Worm (Caenorhabditis elegans): ENCODE data around the gene F46E10.3.

Gene F46E10.3

DNA sequence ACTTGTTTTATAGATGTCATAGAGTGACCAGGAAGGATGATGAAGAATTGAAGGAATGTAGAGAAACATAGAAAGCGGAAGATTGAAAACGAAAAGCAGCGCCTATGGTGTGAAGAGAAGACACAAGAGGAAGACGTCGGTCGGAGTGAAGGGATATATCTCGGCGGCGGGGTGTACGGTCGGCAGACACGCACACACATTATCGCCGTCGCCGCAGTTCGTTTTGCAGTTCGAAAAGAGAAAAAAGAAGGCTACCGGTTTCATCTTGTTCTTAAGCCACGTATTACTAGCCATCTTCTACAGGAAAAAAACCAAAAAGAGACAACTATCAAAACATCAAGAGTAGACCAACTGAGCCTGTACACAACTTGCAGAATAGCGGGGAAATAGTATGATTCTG, 4.7 kb upstream of the F46E10.3 start:
- TF ChIP-seq gmeb-2 (tag; optimal IDR thresholded peaks at IDR 0.05), result no peak
- no peak for TF ChIP-seq ceh-34 (tag; optimal IDR thresholded peaks at IDR 0.05)
- no peak for TF ChIP-seq ceh-18 (tag; optimal IDR thresholded peaks at IDR 0.05)
- TF ChIP-seq unc-42 (tag; optimal IDR thresholded peaks at IDR 0.05), result no peak

DNA sequence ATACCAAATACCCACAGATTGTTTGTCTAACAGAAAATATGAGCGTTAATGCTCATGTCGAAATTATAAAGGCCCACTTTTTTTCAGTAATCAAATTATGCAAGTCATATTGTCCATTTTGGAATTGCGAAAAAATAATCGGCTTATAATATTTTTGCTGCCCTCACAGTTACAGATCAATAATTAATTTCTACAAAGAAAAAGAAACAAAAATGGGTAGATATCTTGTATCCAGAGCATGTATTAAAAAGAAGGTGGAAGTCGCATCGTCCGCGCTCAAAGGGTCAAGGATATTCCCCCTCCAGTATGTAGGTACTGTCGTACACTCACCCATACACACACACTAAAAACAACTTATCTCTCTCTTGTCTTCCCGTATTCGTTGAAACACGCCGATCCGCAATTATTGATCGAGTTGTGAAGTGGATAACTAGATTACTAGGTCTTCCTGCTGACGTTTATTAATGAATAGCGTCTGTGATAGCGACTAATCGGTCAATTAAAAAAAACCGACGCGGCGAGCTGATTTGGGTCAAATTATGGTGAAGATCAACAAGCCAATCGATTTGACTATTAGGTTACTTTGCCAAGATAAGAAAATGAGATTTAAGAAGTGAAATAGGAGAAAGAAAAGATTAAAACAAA, 4.2 kb upstream of the F46E10.3 start:
- no peak for TF ChIP-seq C08G9.2 (tag; optimal IDR thresholded peaks at IDR 0.05)
- no peak for TF ChIP-seq dve-1 (tag; optimal IDR thresholded peaks at IDR 0.05)
- no peak for TF ChIP-seq pax-1 (tag; optimal IDR thresholded peaks at IDR 0.05)
- TF ChIP-seq mec-3 (tag; optimal IDR thresholded peaks at IDR 0.05; ENCODE audit: borderline replicate concordance), result no peak
- no peak for TF ChIP-seq hlh-15 (tag; optimal IDR thresholded peaks at IDR 0.05)
- TF ChIP-seq pha-4 (tag; optimal IDR thresholded peaks at IDR 0.05), result no peak
- no peak for TF ChIP-seq ceh-18 (tag; optimal IDR thresholded peaks at IDR 0.05)
- no peak for TF ChIP-seq unc-55 (GFP tag; optimal IDR thresholded peaks at IDR 0.05)
- TF ChIP-seq ceh-2 (tag; optimal IDR thresholded peaks at IDR 0.05), result no peak
- no peak for TF ChIP-seq Y22D7AL.16 (tag; optimal IDR thresholded peaks at IDR 0.05)
- no peak for TF ChIP-seq hlh-30 (tag; optimal IDR thresholded peaks at IDR 0.05; ENCODE audit: insufficient read depth)
- TF ChIP-seq elt-2 (tag; optimal IDR thresholded peaks at IDR 0.05), result no peak
- TF ChIP-seq pqm-1 (tag; optimal IDR thresholded peaks at IDR 0.05), result no peak
- TF ChIP-seq hlh-13 (GFP tag; optimal IDR thresholded peaks at IDR 0.05), result no peak

DNA sequence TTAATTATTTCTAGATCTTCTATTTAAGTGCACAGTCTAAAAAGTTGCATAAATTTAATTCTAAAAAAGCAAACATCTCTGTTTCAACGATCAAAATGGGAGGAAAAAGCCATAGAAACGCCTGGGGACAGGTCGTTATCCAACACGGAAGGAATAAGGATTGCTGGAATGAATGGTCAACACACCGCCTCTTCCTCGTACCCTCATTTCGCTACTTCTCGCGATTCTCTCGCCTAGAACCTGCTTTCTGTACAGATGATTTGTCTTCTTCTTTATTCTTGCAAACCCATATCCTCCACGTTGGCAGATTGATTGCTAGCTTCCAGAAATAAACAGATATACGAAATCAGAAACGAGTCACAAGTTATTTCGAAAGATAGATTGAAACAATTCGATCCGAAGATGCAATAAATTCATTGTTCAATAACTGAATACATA, 3.2 kb upstream of the F46E10.3 start, which contains the start of gene dpy-11:
Gene dpy-11, minus strand, starts transcription at position 354 of the 438 bp plus-strand sequence.
- TF ChIP-seq ceh-45 (GFP tag; IDR thresholded peaks at IDR 0.05), result 0 out of 2 replicates have a peak, but pooled peaks have one; percentile 40
- TF ChIP-seq pax-1 (tag; optimal IDR thresholded peaks at IDR 0.05), result no peak

ce11 chrV:6515344-6515743, 2.8 kb upstream of the F46E10.3 start:
- TF ChIP-seq dmd-4 (tag; optimal IDR thresholded peaks at IDR 0.05; ENCODE audit: borderline replicate concordance) (no peak), ceh-45 (GFP tag; IDR thresholded peaks at IDR 0.05) (no peak), lim-6 (tag; optimal IDR thresholded peaks at IDR 0.05) (no peak), ceh-31 (tag; optimal IDR thresholded peaks at IDR 0.05) (no peak), madf-2 (tag; optimal IDR thresholded peaks at IDR 0.05) (no peak), hlh-13 (GFP tag; optimal IDR thresholded peaks at IDR 0.05) (no peak), K02D7.2 (tag; optimal IDR thresholded peaks at IDR 0.05) (no peak), pqm-1 (tag; optimal IDR thresholded peaks at IDR 0.05) (no peak), ceh-18 (tag; optimal IDR thresholded peaks at IDR 0.05) (no peak), ceh-30 (tag; optimal IDR thresholded peaks at IDR 0.05) (no peak), ama-1 (optimal IDR thresholded peaks at IDR 0.05) (no peak), fkh-10 (GFP tag; optimal IDR thresholded peaks at IDR 0.05) (no peak), nhr-11 (tag; optimal IDR thresholded peaks at IDR 0.05) (no peak), nfya-1 (tag; optimal IDR thresholded peaks at IDR 0.05) (no peak)

DNA sequence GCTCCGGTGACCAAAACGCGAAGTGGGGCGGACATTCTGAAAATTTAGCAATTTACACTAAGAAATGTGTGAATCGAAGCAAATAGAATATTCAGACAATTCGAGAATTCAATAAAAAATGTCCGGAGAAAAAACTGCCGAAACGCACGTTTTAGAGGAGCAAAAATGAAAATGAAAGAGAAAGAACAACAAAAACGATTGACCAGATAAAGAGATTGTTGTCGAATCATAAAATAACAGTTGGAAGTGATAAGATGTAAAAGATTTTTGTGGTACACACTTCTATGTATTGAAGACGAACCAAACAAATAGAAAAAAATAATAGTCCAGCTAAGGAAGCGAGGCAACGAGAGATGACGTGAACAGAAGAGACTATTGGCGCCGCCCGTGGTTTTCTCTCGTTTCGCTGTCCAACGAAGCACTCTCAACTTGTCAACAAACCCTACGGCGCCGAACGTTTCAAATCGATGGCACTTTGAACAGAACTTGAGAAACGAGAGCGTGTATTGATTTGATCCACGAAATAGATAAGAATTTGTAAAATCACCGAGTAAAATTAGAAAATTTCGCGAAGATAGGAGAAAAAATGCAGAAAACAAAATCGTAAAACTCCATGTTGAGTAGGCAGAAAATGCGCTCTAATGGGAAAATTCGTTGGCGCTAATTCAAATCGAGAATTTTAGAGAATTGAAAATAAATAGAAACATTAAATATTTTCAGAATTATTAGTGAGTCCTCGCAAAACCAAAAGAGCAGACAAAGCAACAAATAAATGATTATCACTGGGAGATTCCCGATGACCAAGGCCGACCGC, 1.4 kb upstream of the F46E10.3 start, which contains the start of gene mdh-1:
Gene mdh-1, minus strand, starts transcription at position 36 of the 814 bp plus-strand sequence.
- TF ChIP-seq pat-9 (tag; optimal IDR thresholded peaks at IDR 0.05) (no peak), pha-4 (tag; optimal IDR thresholded peaks at IDR 0.05) (no peak), madf-2 (tag; optimal IDR thresholded peaks at IDR 0.05) (no peak), ceh-14 (tag; optimal IDR thresholded peaks at IDR 0.05) (no peak), ets-4 (tag; optimal IDR thresholded peaks at IDR 0.05) (no peak), K02D7.2 (tag; optimal IDR thresholded peaks at IDR 0.05) (no peak), ceh-34 (tag; optimal IDR thresholded peaks at IDR 0.05) (no peak), elt-4 (tag; optimal IDR thresholded peaks at IDR 0.05) (no peak), nhr-11 (tag; optimal IDR thresholded peaks at IDR 0.05) (no peak), ceh-45 (GFP tag; IDR thresholded peaks at IDR 0.05) (no peak), odd-2 (tag; optimal IDR thresholded peaks at IDR 0.05) (no peak), hlh-13 (GFP tag; optimal IDR thresholded peaks at IDR 0.05) (no peak), ceh-24 (tag; optimal IDR thresholded peaks at IDR 0.05) (no peak)
